Fruit fly (Drosophila melanogaster) whole organism, embryonic: ENCODE results near the gene CG32170.

Experiments used
- B-H2 ChIP-seq: fragments of 200-800 bp; sonication (Bioruptor generic); optimal IDR thresholded peaks from 2 replicates; lab custom pipeline; 2018; ENCODE audit warnings: missing biosample characterization, mild to moderate bottlenecking, missing genetic modification characterization
- Bdp1 ChIP-seq: fragments of 200-800 bp; sonication (Bioruptor generic); optimal IDR thresholded peaks from 3 replicates; lab custom pipeline; 2016; ENCODE audit warnings: missing biosample characterization, missing genetic modification characterization
- C15 ChIP-seq: fragments of 200-800 bp; sonication (Bioruptor generic); IDR thresholded peaks from 3 replicates; pipeline ENCODE4 v1.3.6; 2022; ENCODE audit warnings: missing biosample characterization, missing genetic modification characterization
- CG10209 ChIP-seq: fragments of 200-800 bp; sonication (Bioruptor generic); optimal IDR thresholded peaks from 3 replicates; lab custom pipeline; 2017; ENCODE audit warnings: missing biosample characterization, mild to moderate bottlenecking, missing genetic modification characterization, missing genetic modification reagents
- CG1024 ChIP-seq: fragments of 200-800 bp; sonication (Bioruptor generic); IDR thresholded peaks from 2 replicates; pipeline ENCODE4 v1.3.6; 2022; ENCODE audit warnings: missing biosample characterization, missing genetic modification characterization
- CG10267 ChIP-seq: fragments of 200-800 bp; sonication (Bioruptor generic); optimal IDR thresholded peaks from 2 replicates; lab custom pipeline; 2018; ENCODE audit warnings: missing biosample characterization, mild to moderate bottlenecking, missing genetic modification characterization, moderate library complexity
- CG11723 ChIP-seq: fragments of 200-800 bp; sonication (Bioruptor generic); optimal IDR thresholded peaks from 2 replicates; lab custom pipeline; 2017; ENCODE audit warnings: missing biosample characterization, mild to moderate bottlenecking, missing genetic modification characterization
- CG12769 ChIP-seq: fragments of 200-800 bp; sonication (Bioruptor generic); optimal IDR thresholded peaks from 2 replicates; lab custom pipeline; 2019; ENCODE audit warnings: missing biosample characterization, mild to moderate bottlenecking, missing genetic modification characterization, moderate library complexity
- CG4424 ChIP-seq: fragments of 200-800 bp; sonication (Bioruptor generic); optimal IDR thresholded peaks from 3 replicates; lab custom pipeline; 2016; ENCODE audit warnings: missing biosample characterization, missing genetic modification characterization
- CG4820 ChIP-seq: fragments of 200-800 bp; sonication (Bioruptor generic); optimal IDR thresholded peaks from 3 replicates; lab custom pipeline; 2016; ENCODE audit warnings: missing biosample characterization, missing genetic modification characterization
- CG8924 ChIP-seq: fragments of 200-800 bp; optimal IDR thresholded peaks from 3 replicates; lab custom pipeline; 2019; ENCODE audit warnings: missing biosample characterization, mild to moderate bottlenecking, missing genetic modification characterization, moderate library complexity
- CG9876 ChIP-seq: fragments of 200-800 bp; sonication (Bioruptor generic); optimal IDR thresholded peaks from 2 replicates; lab custom pipeline; 2016; ENCODE audit warnings: missing biosample characterization, missing genetic modification characterization
- CTCF ChIP-seq: fragments of 200-800 bp; sonication (Bioruptor generic); optimal IDR thresholded peaks from 2 replicates; lab custom pipeline; 2017; ENCODE audit warnings: missing biosample characterization, mild to moderate bottlenecking, missing genetic modification characterization, moderate library complexity
- D19A ChIP-seq: fragments of 200-800 bp; optimal IDR thresholded peaks from 3 replicates; lab custom pipeline; 2019; ENCODE audit warnings: missing biosample characterization, mild to moderate bottlenecking, missing genetic modification characterization, moderate library complexity
- Doc2 ChIP-seq: fragments of 200-800 bp; sonication (Bioruptor generic); IDR thresholded peaks from 2 replicates; pipeline ENCODE4 v1.3.6; 2022; ENCODE audit warnings: missing biosample characterization, missing genetic modification characterization
- Elba2 ChIP-seq: fragments of 200-800 bp; sonication (Bioruptor generic); optimal IDR thresholded peaks from 3 replicates; lab custom pipeline; 2016; ENCODE audit warnings: missing biosample characterization, missing genetic modification characterization
- Hey ChIP-seq: fragments of 200-800 bp; sonication (Bioruptor generic); optimal IDR thresholded peaks from 3 replicates; lab custom pipeline; 2018; ENCODE audit warnings: missing biosample characterization, mild to moderate bottlenecking, missing genetic modification characterization
- HmgZ ChIP-seq: fragments of 200-800 bp; sonication (Bioruptor generic); optimal IDR thresholded peaks from 2 replicates; lab custom pipeline; 2018; ENCODE audit warnings: missing biosample characterization, mild to moderate bottlenecking, missing genetic modification characterization
- Lhr ChIP-seq: fragments of 200-800 bp; sonication (Bioruptor generic); optimal IDR thresholded peaks from 3 replicates; lab custom pipeline; 2017; ENCODE audit warnings: mild to moderate bottlenecking, missing biosample characterization, missing genetic modification reagents, missing genetic modification characterization
- Med ChIP-seq: fragments of 200-800 bp; sonication (Bioruptor generic); peaks from one replicate; lab custom pipeline; 2016; ENCODE audit warnings: missing biosample characterization, missing genetic modification characterization, mild to moderate bottlenecking, inconsistent platforms, moderate library complexity
- Mes4 ChIP-seq: fragments of 200-800 bp; sonication (Bioruptor generic); optimal IDR thresholded peaks from 2 replicates; lab custom pipeline; 2016; ENCODE audit warnings: missing biosample characterization, missing genetic modification characterization
- Mrtf ChIP-seq: fragments of 200-800 bp; sonication (Bioruptor generic); IDR thresholded peaks from 3 replicates; pipeline ENCODE4 v1.3.6; 2022; ENCODE audit warnings: missing biosample characterization, missing genetic modification characterization
- Oli ChIP-seq: fragments of 200-800 bp; sonication (Bioruptor generic); optimal IDR thresholded peaks from 2 replicates; lab custom pipeline; 2018; ENCODE audit warnings: missing biosample characterization, mild to moderate bottlenecking, missing genetic modification characterization, moderate library complexity
- Rx ChIP-seq: fragments of 200-800 bp; sonication (Bioruptor generic); IDR thresholded peaks from 2 replicates; pipeline ENCODE4 v1.3.6; 2022; ENCODE audit warnings: missing biosample characterization, missing genetic modification characterization
- Sox102F ChIP-seq: fragments of 200-800 bp; sonication (Bioruptor generic); optimal IDR thresholded peaks from 2 replicates; lab custom pipeline; 2018; ENCODE audit warnings: missing biosample characterization, mild to moderate bottlenecking, missing genetic modification characterization, moderate library complexity
- Vsx1 ChIP-seq: fragments of 200-800 bp; sonication (Bioruptor generic); optimal IDR thresholded peaks from 2 replicates; lab custom pipeline; 2017; ENCODE audit warnings: missing biosample characterization, mild to moderate bottlenecking, missing genetic modification characterization, missing genetic modification reagents
- amos ChIP-seq: fragments of 200-800 bp; sonication (Bioruptor generic); IDR thresholded peaks from 2 replicates; pipeline ENCODE4 v1.3.6; 2022; ENCODE audit warnings: missing biosample characterization, missing genetic modification characterization; ENCODE audit not compliant: partially characterized antibody
- ap ChIP-seq: fragments of 200-800 bp; sonication (Bioruptor generic); IDR thresholded peaks from 2 replicates; pipeline ENCODE4 v1.3.6; 2022; ENCODE audit warnings: missing biosample characterization, missing genetic modification characterization
- ase ChIP-seq: fragments of 200-800 bp; sonication (Bioruptor generic); IDR thresholded peaks from 3 replicates; pipeline ENCODE4 v1.3.6; 2022; ENCODE audit warnings: missing biosample characterization, missing genetic modification characterization
- ato ChIP-seq: fragments of 200-800 bp; sonication (Bioruptor generic); IDR thresholded peaks from 2 replicates; pipeline ENCODE4 v1.3.6; 2022; ENCODE audit warnings: missing biosample characterization, missing genetic modification characterization; ENCODE audit not compliant: partially characterized antibody
- bbx ChIP-seq: fragments of 200-800 bp; sonication (Bioruptor generic); IDR thresholded peaks from 2 replicates; pipeline ENCODE4 v1.3.6; 2022; ENCODE audit warnings: missing biosample characterization, missing genetic modification characterization; ENCODE audit not compliant: partially characterized antibody
- btn ChIP-seq: fragments of 200-800 bp; sonication (Bioruptor generic); optimal IDR thresholded peaks from 2 replicates; lab custom pipeline; 2016; ENCODE audit warnings: missing biosample characterization, missing genetic modification characterization
- crol ChIP-seq: fragments of 200-800 bp; sonication (Bioruptor generic); IDR thresholded peaks from 2 replicates; pipeline ENCODE4 v1.3.6; 2022; ENCODE audit warnings: missing biosample characterization, missing genetic modification characterization
- danr ChIP-seq: fragments of 200-800 bp; sonication (Bioruptor generic); IDR thresholded peaks from 2 replicates; pipeline ENCODE4 v1.3.6; 2022; ENCODE audit warnings: missing biosample characterization, missing genetic modification characterization
- disco-r ChIP-seq: fragments of 200-800 bp; sonication (Bioruptor generic); optimal IDR thresholded peaks from 2 replicates; lab custom pipeline; 2016; ENCODE audit warnings: missing biosample characterization, missing genetic modification characterization
- ewg ChIP-seq: fragments of 200-800 bp; sonication (Bioruptor generic); optimal IDR thresholded peaks from 3 replicates; lab custom pipeline; 2017; ENCODE audit warnings: mild to moderate bottlenecking, missing biosample characterization, missing genetic modification reagents, missing genetic modification characterization
- gem ChIP-seq: fragments of 200-800 bp; sonication (Bioruptor generic); optimal IDR thresholded peaks from 2 replicates; lab custom pipeline; 2019; ENCODE audit warnings: missing biosample characterization, mild to moderate bottlenecking, missing genetic modification characterization, moderate library complexity
- hb ChIP-seq: fragments of 200-800 bp; sonication (Bioruptor generic); IDR thresholded peaks from 3 replicates; pipeline ENCODE4 v1.3.6; 2022; ENCODE audit warnings: missing biosample characterization, missing genetic modification characterization; ENCODE audit not compliant: partially characterized antibody
- kah ChIP-seq: fragments of 200-800 bp; sonication (Bioruptor generic); optimal IDR thresholded peaks from 2 replicates; lab custom pipeline; 2018; ENCODE audit warnings: missing biosample characterization, mild to moderate bottlenecking, missing genetic modification characterization
- mirr ChIP-seq: fragments of 200-800 bp; sonication (Bioruptor generic); optimal IDR thresholded peaks from 3 replicates; lab custom pipeline; 2018; ENCODE audit warnings: missing biosample characterization, mild to moderate bottlenecking, missing genetic modification characterization
- pnt ChIP-seq: fragments of 200-800 bp; sonication (Bioruptor generic); optimal IDR thresholded peaks from 3 replicates; lab custom pipeline; 2016; ENCODE audit warnings: missing biosample characterization, missing genetic modification characterization
- schlank ChIP-seq: fragments of 200-800 bp; sonication (Bioruptor generic); optimal IDR thresholded peaks from 2 replicates; lab custom pipeline; 2018; ENCODE audit warnings: missing biosample characterization, mild to moderate bottlenecking, missing genetic modification characterization
- sd ChIP-seq: fragments of 200-800 bp; sonication (Bioruptor generic); optimal IDR thresholded peaks from 3 replicates; lab custom pipeline; 2018; ENCODE audit warnings: missing biosample characterization, mild to moderate bottlenecking, missing genetic modification characterization, moderate library complexity
- sisA ChIP-seq: fragments of 200-800 bp; sonication (Bioruptor generic); IDR thresholded peaks from 2 replicates; pipeline ENCODE4 v1.3.6; 2022; ENCODE audit warnings: missing biosample characterization, missing genetic modification characterization
- ssp ChIP-seq: fragments of 200-800 bp; sonication (Bioruptor generic); IDR thresholded peaks from 2 replicates; pipeline ENCODE4 v1.3.6; 2022; ENCODE audit warnings: missing biosample characterization, missing genetic modification characterization
- stwl ChIP-seq: fragments of 200-800 bp; sonication (Bioruptor generic); optimal IDR thresholded peaks from 3 replicates; lab custom pipeline; 2018; ENCODE audit warnings: missing biosample characterization, mild to moderate bottlenecking, missing genetic modification characterization, moderate library complexity
- tap ChIP-seq: fragments of 200-800 bp; optimal IDR thresholded peaks from 3 replicates; lab custom pipeline; 2019; ENCODE audit warnings: missing biosample characterization, mild to moderate bottlenecking, missing genetic modification characterization, moderate library complexity
- tup ChIP-seq: fragments of 200-800 bp; sonication (Bioruptor generic); optimal IDR thresholded peaks from 2 replicates; lab custom pipeline; 2016; ENCODE audit warnings: missing biosample characterization, mild to moderate bottlenecking, missing genetic modification characterization, moderate library complexity
- twi ChIP-seq: fragments of 200-800 bp; optimal IDR thresholded peaks from 2 replicates; lab custom pipeline; 2019; ENCODE audit warnings: missing biosample characterization, mild to moderate bottlenecking, missing genetic modification characterization, moderate library complexity
- vfl ChIP-seq: fragments of 200-800 bp; sonication (Bioruptor generic); optimal IDR thresholded peaks from 2 replicates; lab custom pipeline; 2016; ENCODE audit warnings: missing biosample characterization, missing genetic modification characterization
- zfh1 ChIP-seq: fragments of 200-800 bp; sonication (Bioruptor generic); IDR thresholded peaks from 3 replicates; pipeline ENCODE4 v1.3.6; 2022; ENCODE audit warnings: missing biosample characterization, missing genetic modification characterization

The CG32170 gene

DNA sequence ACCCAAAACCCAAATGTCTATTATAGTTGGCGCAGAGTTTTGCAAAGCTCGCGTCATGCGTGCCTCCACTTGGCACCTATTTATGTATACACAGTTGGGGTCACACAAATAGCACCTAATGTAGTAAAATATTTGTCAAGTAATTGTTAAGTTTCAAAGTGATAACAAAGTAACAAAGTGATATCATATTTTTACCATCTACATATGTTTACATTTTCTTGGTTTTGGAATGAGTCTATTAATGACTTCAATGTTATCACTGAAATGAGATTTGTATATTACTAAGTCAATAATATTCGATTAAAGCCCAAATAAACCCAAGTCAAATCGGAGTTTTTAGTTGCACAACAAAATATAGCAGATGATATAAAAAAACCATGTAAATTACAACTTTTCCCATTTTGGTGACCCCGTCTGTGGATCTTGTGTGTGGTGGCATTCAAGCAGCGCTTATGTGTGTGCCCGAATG is 4.6 kb upstream of the CG32170 start (continued):
- TF ChIP-seq CG10209 (GFP tag; lab: Kevin White, UChicago) (peak; percentile 78), CG8924 (tag; lab: Kevin White, UChicago) (peak; percentile 78), Oli (tag; lab: Kevin White, UChicago) (peak; percentile 88), CG9876 (GFP tag; lab: Kevin White, UChicago) (peak; percentile 24), vfl (GFP tag; lab: Kevin White, UChicago) (peak; percentile 48), CG11723 (GFP tag; lab: Kevin White, UChicago) (peak; percentile 52), Lhr (GFP tag; lab: Kevin White, UChicago) (peak; percentile 7), CTCF (GFP tag; lab: Kevin White, UChicago) (peak; percentile 43), Sox102F (GFP tag; lab: Kevin White, UChicago) (peak; percentile 81), crol (GFP tag; lab: Robert Waterston, UW) (no peak), pnt (peak; percentile 18), D19A (tag; lab: Kevin White, UChicago) (peak; percentile 54), Mrtf (0 out of 3 replicates have a peak, but pooled peaks have one; percentile 34), Doc2 (no peak), C15 (GFP tag; lab: Robert Waterston, UW) (no peak), mirr (no peak), tup (GFP tag; lab: Kevin White, UChicago) (no peak), Elba2 (GFP tag; lab: Kevin White, UChicago) (no peak), kah (GFP tag; lab: Kevin White, UChicago) (peak; percentile 60), twi (tag; lab: Kevin White, UChicago) (peak; percentile 54), bbx (GFP tag; lab: Robert Waterston, UW) (no peak), CG1024 (GFP tag; lab: Robert Waterston, UW) (no peak), btn (GFP tag; lab: Kevin White, UChicago) (no peak), sd (tag; lab: Kevin White, UChicago) (peak; percentile 29), disco-r (GFP tag; lab: Kevin White, UChicago) (peak; percentile 56), CG4424 (GFP tag; lab: Kevin White, UChicago) (peak; percentile 54), ssp (GFP tag; lab: Robert Waterston, UW) (peak; percentile 13; the same call in 1 of the 2 replicates), HmgZ (tag; lab: Kevin White, UChicago) (peak; percentile 22), ap (GFP tag; lab: Robert Waterston, UW) (no peak), Vsx1 (GFP tag; lab: Kevin White, UChicago) (peak; percentile 28), Rx (peak; percentile 37; the same call in 1 of the 2 replicates), hb (no peak), sisA (GFP tag; lab: Robert Waterston, UW) (peak; percentile 31; the same call in 1 of the 2 replicates), B-H2 (GFP tag; lab: Kevin White, UChicago) (no peak), tap (peak; percentile 68), CG12769 (tag; lab: Kevin White, UChicago) (peak; percentile 63), ewg (GFP tag; lab: Kevin White, UChicago) (peak; percentile 54), amos (GFP tag; lab: Robert Waterston, UW) (no peak), Bdp1 (GFP tag; lab: Kevin White, UChicago) (no peak), ato (no peak), ase (GFP tag; lab: Robert Waterston, UW) (no peak), Hey (tag; lab: Kevin White, UChicago) (peak; percentile 10), Med (GFP tag; lab: Kevin White, UChicago) (peak; percentile 84), gem (tag; lab: Kevin White, UChicago) (peak; percentile 87), stwl (tag; lab: Kevin White, UChicago) (no peak), CG4820 (GFP tag; lab: Kevin White, UChicago) (peak; percentile 58), CG10267 (tag; lab: Kevin White, UChicago) (peak; percentile 54), schlank (tag; lab: Kevin White, UChicago) (peak; percentile 22), danr (GFP tag; lab: Robert Waterston, UW) (no peak), Mes4 (GFP tag; lab: Kevin White, UChicago) (peak; percentile 14), zfh1 (GFP tag; lab: Robert Waterston, UW) (0 out of 3 replicates have a peak, but pooled peaks have one; percentile 21)
